In genomic region chr3R:31747429-31748048, dm6 we compare ENCODE assay signal across 5 fruit fly cellular contexts.
A peak's percentile ranks its signal among the peaks of the same experiment; 100 is the strongest.
TF ChIP-seq lines count a peak whose summit lies in the region.

nero (minus strand) TSS chr3R:31747558.
CG1910 (plus strand) TSS chr3R:31747643.

- peak; percentile 18 to 40 for TF ChIP-seq CTCF in S2 (optimal IDR thresholded peaks at IDR 0.05; lab: Kevin White, UChicago)
- TF ChIP-seq CTCF in whole organism, embryonic (GFP tag; optimal IDR thresholded peaks at IDR 0.05; lab: Kevin White, UChicago): peak; percentile 39

TF ChIP-seq in whole organism, adult, 20 proteins besides CTCF, POLR2A, EP300 and RAD21:
- TF ChIP-seq CG11617 (GFP tag; optimal IDR thresholded peaks at IDR 0.05; lab: Kevin White, UChicago): no peak
- TF ChIP-seq cic (GFP tag; optimal IDR thresholded peaks at IDR 0.05; lab: Kevin White, UChicago): no peak
- TF ChIP-seq Clk (GFP tag; optimal IDR thresholded peaks at IDR 0.05; lab: Kevin White, UChicago): no peak
- TF ChIP-seq ovo (GFP tag; optimal IDR thresholded peaks at IDR 0.05; lab: Kevin White, UChicago): no peak
- TF ChIP-seq kay (GFP tag; lab: Kevin White, UChicago; ENCODE audit: borderline replicate concordance): no peak
- no peak for TF ChIP-seq CG14711 (tag; optimal IDR thresholded peaks at IDR 0.05; lab: Kevin White, UChicago)
- TF ChIP-seq CG12768 (GFP tag; optimal IDR thresholded peaks at IDR 0.05; lab: Kevin White, UChicago): no peak
- TF ChIP-seq pad (GFP tag; optimal IDR thresholded peaks at IDR 0.05; lab: Kevin White, UChicago): no peak
- no peak for TF ChIP-seq CG5204 (GFP tag; optimal IDR thresholded peaks at IDR 0.05; lab: Kevin White, UChicago)
- TF ChIP-seq Mnt (GFP tag; optimal IDR thresholded peaks at IDR 0.05; lab: Kevin White, UChicago): peak; percentile 96
- TF ChIP-seq Hr96 (GFP tag; optimal IDR thresholded peaks at IDR 0.05; lab: Kevin White, UChicago): no peak
- no peak for TF ChIP-seq CG33017 (tag; optimal IDR thresholded peaks at IDR 0.05; lab: Kevin White, UChicago)
- TF ChIP-seq CG7045 (GFP tag; optimal IDR thresholded peaks at IDR 0.05; lab: Kevin White, UChicago): no peak
- peak; percentile 18 for TF ChIP-seq Crg-1 (GFP tag; optimal IDR thresholded peaks at IDR 0.05; lab: Kevin White, UChicago)
- peak; percentile 85 for TF ChIP-seq tj (GFP tag; optimal IDR thresholded peaks at IDR 0.05; lab: Kevin White, UChicago)
- no peak for TF ChIP-seq cnc (optimal IDR thresholded peaks at IDR 0.05; lab: Kevin White, UChicago)
- peak; percentile 18 for TF ChIP-seq CG1620 (GFP tag; optimal IDR thresholded peaks at IDR 0.05; lab: Kevin White, UChicago)
- peak; percentile 54 for TF ChIP-seq CG7101 (tag; optimal IDR thresholded peaks at IDR 0.05; lab: Kevin White, UChicago)
- peak; percentile 42 for TF ChIP-seq bab1 (GFP tag; optimal IDR thresholded peaks at IDR 0.05; lab: Kevin White, UChicago)
- TF ChIP-seq toe (GFP tag; optimal IDR thresholded peaks at IDR 0.05; lab: Kevin White, UChicago): peak; percentile 0

TF ChIP-seq in whole organism, embryonic, 481 proteins besides CTCF, POLR2A, EP300 and RAD21 (continues in another document):
- TF ChIP-seq tll (GFP tag; optimal IDR thresholded peaks at IDR 0.05; lab: Kevin White, UChicago) (peak in 1 of 2 experiments; percentile 30), pho (GFP tag; optimal IDR thresholded peaks at IDR 0.05; lab: Kevin White, UChicago) (peak; percentile 7), Trl (optimal IDR thresholded peaks at IDR 0.05; lab: Kevin White, UChicago) (no peak), Trl (GFP tag; optimal IDR thresholded peaks at IDR 0.05; lab: Kevin White, UChicago) (peak; percentile 19), CG2116 (GFP tag; optimal IDR thresholded peaks at IDR 0.05; lab: Kevin White, UChicago) (peak; percentile 63), CG7987 (GFP tag; optimal IDR thresholded peaks at IDR 0.05; lab: Kevin White, UChicago) (peak; percentile 19), grau (tag; optimal IDR thresholded peaks at IDR 0.05; lab: Kevin White, UChicago) (peak; percentile 34), CG12659 (GFP tag; optimal IDR thresholded peaks at IDR 0.05; lab: Kevin White, UChicago) (peak; percentile 63), CG2712 (tag; optimal IDR thresholded peaks at IDR 0.05; lab: Kevin White, UChicago) (peak; percentile 50), ERR (GFP tag; optimal IDR thresholded peaks at IDR 0.05; lab: Kevin White, UChicago) (peak; percentile 46), CG14710 (tag; optimal IDR thresholded peaks at IDR 0.05; lab: Kevin White, UChicago) (peak; percentile 43), Sry-β (GFP tag; optimal IDR thresholded peaks at IDR 0.05; lab: Kevin White, UChicago) (peak; percentile 84), YL-1 (GFP tag; optimal IDR thresholded peaks at IDR 0.05; lab: Kevin White, UChicago) (peak; percentile 17), CG1233 (GFP tag; optimal IDR thresholded peaks at IDR 0.05; lab: Kevin White, UChicago) (peak; percentile 29), CG3281 (GFP tag; optimal IDR thresholded peaks at IDR 0.05; lab: Kevin White, UChicago) (no peak), CG8290 (GFP tag; optimal IDR thresholded peaks at IDR 0.05; lab: Kevin White, UChicago) (peak; percentile 15), CG8290 (tag; optimal IDR thresholded peaks at IDR 0.05; lab: Kevin White, UChicago) (peak in 1 of 2 experiments; percentile 77), CG18599 (GFP tag; optimal IDR thresholded peaks at IDR 0.05; lab: Kevin White, UChicago) (peak; percentile 20), CG5953 (GFP tag; IDR thresholded peaks at IDR 0.05; lab: Robert Waterston, UW) (no peak), CG11093 (GFP tag; IDR thresholded peaks at IDR 0.05; lab: Robert Waterston, UW) (no peak), CG15514 (GFP tag; optimal IDR thresholded peaks at IDR 0.05; lab: Kevin White, UChicago) (peak; percentile 78), Lhr (GFP tag; optimal IDR thresholded peaks at IDR 0.05; lab: Kevin White, UChicago) (peak; percentile 60), Side (GFP tag; optimal IDR thresholded peaks at IDR 0.05; lab: Kevin White, UChicago) (no peak), CG2678 (tag; optimal IDR thresholded peaks at IDR 0.05; lab: Kevin White, UChicago) (peak; percentile 11)

TF ChIP-seq in whole organism, prepupa, 60 proteins besides CTCF, POLR2A, EP300 and RAD21:
- peak; percentile 11 for TF ChIP-seq CG3032 (tag; optimal IDR thresholded peaks at IDR 0.05; lab: Kevin White, UChicago)
- TF ChIP-seq achi (GFP tag; optimal IDR thresholded peaks at IDR 0.05; lab: Kevin White, UChicago): no peak
- TF ChIP-seq esn (GFP tag; optimal IDR thresholded peaks at IDR 0.05; lab: Kevin White, UChicago): peak; percentile 33
- peak; percentile 50 for TF ChIP-seq CG1621 (tag; optimal IDR thresholded peaks at IDR 0.05; lab: Kevin White, UChicago)

TF ChIP-seq in whole organism, wandering third instar larva, 38 proteins besides CTCF, POLR2A, EP300 and RAD21:
- TF ChIP-seq HLH106 (tag; optimal IDR thresholded peaks at IDR 0.05; lab: Kevin White, UChicago) (peak; percentile 15), Rel (GFP tag; optimal IDR thresholded peaks at IDR 0.05; lab: Kevin White, UChicago) (no peak), Rel (tag; optimal IDR thresholded peaks at IDR 0.05; lab: Kevin White, UChicago) (peak; percentile 33), h (GFP tag; optimal IDR thresholded peaks at IDR 0.05; lab: Kevin White, UChicago) (peak; percentile 46), dmrt93B (GFP tag; optimal IDR thresholded peaks at IDR 0.05; lab: Kevin White, UChicago) (no peak), OdsH (GFP tag; optimal IDR thresholded peaks at IDR 0.05; lab: Kevin White, UChicago) (peak; percentile 8), Hnf4 (GFP tag; optimal IDR thresholded peaks at IDR 0.05; lab: Kevin White, UChicago) (peak; percentile 34), tai (GFP tag; optimal IDR thresholded peaks at IDR 0.05; lab: Kevin White, UChicago) (no peak), Hr83 (GFP tag; optimal IDR thresholded peaks at IDR 0.05; lab: Kevin White, UChicago; ENCODE audit: poor library complexity, severe bottlenecking) (peak; percentile 55), Myc (optimal IDR thresholded peaks at IDR 0.05; lab: Kevin White, UChicago) (peak; percentile 47), dl (GFP tag; optimal IDR thresholded peaks at IDR 0.05; lab: Kevin White, UChicago; ENCODE audit: insufficient read depth in 1 of 2, partially characterized antibody in 2 of 2) (peak in 1 of 2 experiments; percentile 26), Sp1 (GFP tag; optimal IDR thresholded peaks at IDR 0.05; lab: Kevin White, UChicago) (peak; percentile 19), Jra (GFP tag; optimal IDR thresholded peaks at IDR 0.05; lab: Kevin White, UChicago) (peak; percentile 22), pan (optimal IDR thresholded peaks at IDR 0.05; lab: Kevin White, UChicago) (no peak), rgr (GFP tag; optimal IDR thresholded peaks at IDR 0.05; lab: Kevin White, UChicago) (peak; percentile 29), foxo (GFP tag; optimal IDR thresholded peaks at IDR 0.05; lab: Kevin White, UChicago) (peak in 1 of 2 experiments; percentile 15), sage (GFP tag; optimal IDR thresholded peaks at IDR 0.05; lab: Kevin White, UChicago) (no peak)
